Worm (Caenorhabditis elegans) whole organism, late embryonic: ENCODE results near the gene srg-42.

ENCODE experiments used
- C38D4.7 ChIP-seq: fragments of 200-800 bp; sonication (Bioruptor generic); optimal IDR thresholded peaks from 2 replicates; lab custom pipeline; 2018; ENCODE audit warnings: mild to moderate bottlenecking, missing genetic modification characterization, moderate library complexity, missing compliant biosample characterization
- F13H6.1 ChIP-seq: sonication (generic microtip); optimal IDR thresholded peaks from 2 replicates; lab custom pipeline; 2016; ENCODE audit warnings: missing genetic modification characterization, missing compliant biosample characterization
- K02D7.2 ChIP-seq: sonication (generic microtip); optimal IDR thresholded peaks from 2 replicates; lab custom pipeline; 2017; ENCODE audit warnings: mild to moderate bottlenecking, missing genetic modification characterization, missing compliant biosample characterization
- T23F11.4 ChIP-seq: fragments of 200-800 bp; sonication (Bioruptor generic); optimal IDR thresholded peaks from 2 replicates; lab custom pipeline; 2018; ENCODE audit warnings: mild to moderate bottlenecking, missing genetic modification characterization, missing compliant biosample characterization
- Y22D7AL.16 ChIP-seq: sonication (generic microtip); optimal IDR thresholded peaks from 2 replicates; lab custom pipeline; 2016; ENCODE audit warnings: missing genetic modification characterization, missing compliant biosample characterization
- ama-1 ChIP-seq: fragments of 150-350 bp; optimal IDR thresholded peaks from 2 replicates; lab custom pipeline; 2014
- ceh-18 ChIP-seq: sonication (generic microtip); optimal IDR thresholded peaks from 2 replicates; lab custom pipeline; 2016; ENCODE audit warnings: missing genetic modification characterization, missing compliant biosample characterization
- ceh-19 ChIP-seq: fragments of 200-800 bp; sonication (Bioruptor generic); optimal IDR thresholded peaks from 2 replicates; lab custom pipeline; 2018; ENCODE audit warnings: mild to moderate bottlenecking, missing genetic modification characterization, missing compliant biosample characterization
- ceh-2 ChIP-seq: sonication (generic microtip); optimal IDR thresholded peaks from 2 replicates; lab custom pipeline; 2016; ENCODE audit warnings: missing genotype, missing genetic modification characterization, missing compliant biosample characterization
- ceh-30 ChIP-seq: fragments of 150-350 bp; optimal IDR thresholded peaks from 2 replicates; lab custom pipeline; 2014; ENCODE audit warnings: missing biosample characterization, missing genetic modification characterization
- ceh-31 ChIP-seq: sonication (generic microtip); optimal IDR thresholded peaks from 2 replicates; lab custom pipeline; 2016; ENCODE audit warnings: missing genetic modification characterization, missing compliant biosample characterization
- ceh-48 ChIP-seq: sonication (generic microtip); optimal IDR thresholded peaks from 2 replicates; lab custom pipeline; 2016; ENCODE audit warnings: missing genetic modification characterization, inconsistent platforms, missing compliant biosample characterization
- ceh-9 ChIP-seq: sonication (generic microtip); optimal IDR thresholded peaks from 2 replicates; lab custom pipeline; 2016; ENCODE audit warnings: mild to moderate bottlenecking, missing genetic modification characterization, inconsistent platforms, missing compliant biosample characterization
- dmd-4 ChIP-seq: sonication (generic microtip); optimal IDR thresholded peaks from 2 replicates; lab custom pipeline; 2016; ENCODE audit warnings: borderline replicate concordance, missing genetic modification characterization, missing compliant biosample characterization
- elt-2 ChIP-seq: sonication (generic microtip); optimal IDR thresholded peaks from 2 replicates; lab custom pipeline; 2016; ENCODE audit warnings: missing genetic modification reagents, missing genetic modification characterization, missing compliant biosample characterization
- ets-4 ChIP-seq: sonication (generic microtip); optimal IDR thresholded peaks from 2 replicates; lab custom pipeline; 2016; ENCODE audit warnings: missing genetic modification characterization, missing compliant biosample characterization
- fkh-10 ChIP-seq: fragments of 150-350 bp; optimal IDR thresholded peaks from 2 replicates; lab custom pipeline; 2014; ENCODE audit warnings: missing biosample characterization, missing genetic modification reagents, missing genetic modification characterization
- fkh-6 ChIP-seq: sonication (generic microtip); optimal IDR thresholded peaks from 2 replicates; lab custom pipeline; 2016; ENCODE audit warnings: missing genetic modification characterization, missing compliant biosample characterization
- lim-6 ChIP-seq: sonication (generic microtip); optimal IDR thresholded peaks from 2 replicates; lab custom pipeline; 2016; ENCODE audit warnings: missing genetic modification characterization, missing compliant biosample characterization
- madf-2 ChIP-seq: sonication (generic microtip); optimal IDR thresholded peaks from 2 replicates; lab custom pipeline; 2017; ENCODE audit warnings: missing genetic modification characterization, missing compliant biosample characterization
- nfya-1 ChIP-seq: sonication (generic microtip); optimal IDR thresholded peaks from 2 replicates; lab custom pipeline; 2017; ENCODE audit warnings: missing genetic modification characterization, mild to moderate bottlenecking, missing compliant biosample characterization, antibody characterized with exemption, moderate library complexity
- nhr-232 ChIP-seq: sonication (generic microtip); optimal IDR thresholded peaks from 2 replicates; lab custom pipeline; 2016; ENCODE audit warnings: missing genetic modification characterization, missing compliant biosample characterization
- pat-9 ChIP-seq: fragments of 200-800 bp; sonication (Bioruptor generic); optimal IDR thresholded peaks from 2 replicates; lab custom pipeline; 2018; ENCODE audit warnings: mild to moderate bottlenecking, missing genetic modification characterization, moderate library complexity, missing compliant biosample characterization
- pax-1 ChIP-seq: fragments of 150-350 bp; optimal IDR thresholded peaks from 2 replicates; lab custom pipeline; 2014; ENCODE audit warnings: missing biosample characterization, missing genetic modification characterization
- pha-2 ChIP-seq: sonication (generic microtip); optimal IDR thresholded peaks from 2 replicates; lab custom pipeline; 2017; ENCODE audit warnings: mild to moderate bottlenecking, missing genetic modification characterization, missing compliant biosample characterization
- pha-4 ChIP-seq: fragments of 150-350 bp; optimal IDR thresholded peaks from 2 replicates; lab custom pipeline; 2018; ENCODE audit warnings: missing biosample characterization, missing genetic modification reagents, missing genetic modification characterization
- pqm-1 ChIP-seq: sonication (generic microtip); optimal IDR thresholded peaks from 2 replicates; lab custom pipeline; 2016; ENCODE audit warnings: missing genetic modification characterization, missing compliant biosample characterization
- pros-1 ChIP-seq: fragments of 150-350 bp; optimal IDR thresholded peaks from 2 replicates; lab custom pipeline; 2014; ENCODE audit warnings: missing biosample characterization, missing genetic modification reagents, missing genetic modification characterization
- sox-2 ChIP-seq: fragments of 200-800 bp; sonication (Bioruptor generic); IDR thresholded peaks from 2 replicates; pipeline ENCODE4 v1.3.6; 2022; ENCODE audit warnings: missing genetic modification reagents, missing genetic modification characterization, missing compliant biosample characterization
- syd-9 ChIP-seq: sonication (generic microtip); optimal IDR thresholded peaks from 2 replicates; lab custom pipeline; 2016; ENCODE audit warnings: mild to moderate bottlenecking, missing genetic modification characterization, moderate library complexity, missing compliant biosample characterization
- tbx-2 ChIP-seq: sonication (generic microtip); optimal IDR thresholded peaks from 2 replicates; lab custom pipeline; 2016; ENCODE audit warnings: missing genetic modification characterization, missing compliant biosample characterization
- tbx-7 ChIP-seq: sonication (generic microtip); optimal IDR thresholded peaks from 2 replicates; lab custom pipeline; 2016; ENCODE audit warnings: missing genotype, missing genetic modification characterization, missing compliant biosample characterization
- unc-3 ChIP-seq, 2 experiments: fragments of 200-800 bp in 1 of 2; sonication (Bioruptor generic) in 1 of 2; sonication (generic microtip) in 1 of 2; conservative IDR thresholded peaks in 1 of 2; optimal IDR thresholded peaks in 1 of 2; 2 replicates each; pipeline versions ENCODE4 v1.3.6 to Lab custom; 2016 to 2022; ENCODE audit warnings: missing compliant biosample characterization in 2 of 2, missing genetic modification characterization in 2 of 2, missing genetic modification reagents in 1 of 2
- unc-42 ChIP-seq: sonication (generic microtip); optimal IDR thresholded peaks from 2 replicates; lab custom pipeline; 2016; ENCODE audit warnings: missing genotype, missing genetic modification characterization, missing compliant biosample characterization
- unc-55 ChIP-seq: sonication (generic microtip); optimal IDR thresholded peaks from 2 replicates; lab custom pipeline; 2017; ENCODE audit warnings: missing biosample characterization, missing genetic modification reagents, missing genetic modification characterization
- unc-86 ChIP-seq: sonication (generic microtip); optimal IDR thresholded peaks from 2 replicates; lab custom pipeline; 2016; ENCODE audit warnings: missing genetic modification characterization, missing compliant biosample characterization

The srg-42 gene

DNA sequence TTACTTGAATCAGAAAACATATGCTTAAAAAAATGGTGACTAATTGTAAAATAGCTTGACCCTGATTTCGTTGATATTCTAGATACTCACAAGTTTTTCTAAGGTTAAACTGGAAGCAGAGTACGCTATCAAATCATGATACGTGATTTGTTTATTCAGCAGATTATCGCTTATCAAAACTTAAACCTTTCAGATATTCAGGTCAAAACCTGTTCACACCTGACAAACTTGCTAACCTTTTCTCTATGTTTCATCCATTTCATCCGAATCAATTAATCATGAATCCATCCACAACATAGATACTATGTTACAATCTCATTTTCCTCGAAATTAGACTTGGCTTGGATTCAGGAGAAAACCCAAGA lies 10.1 kb downstream of the srg-42 start:
- no peak for TF ChIP-seq madf-2
- no peak for TF ChIP-seq unc-42 (tag; lab: Kevin White, UChicago)
- no peak for TF ChIP-seq ama-1
- TF ChIP-seq fkh-10: no peak
- no peak for TF ChIP-seq elt-2 (tag; lab: Kevin White, UChicago)
- TF ChIP-seq ceh-9: no peak
- no peak for TF ChIP-seq K02D7.2 (tag; lab: Kevin White, UChicago)
- TF ChIP-seq pat-9 (tag; lab: Kevin White, UChicago): no peak
- no peak for TF ChIP-seq ceh-31 (tag; lab: Kevin White, UChicago)
- TF ChIP-seq tbx-2: no peak
- no peak for TF ChIP-seq unc-3 (GFP tag; conservative IDR thresholded peaks at IDR 0.05; lab: Robert Waterston, UW)
- no peak for TF ChIP-seq unc-3 (tag; optimal IDR thresholded peaks at IDR 0.05; lab: Kevin White, UChicago)
- TF ChIP-seq ceh-30 (tag; lab: Kevin White, UChicago): no peak
- no peak for TF ChIP-seq pha-2 (tag; lab: Kevin White, UChicago)
- TF ChIP-seq dmd-4 (tag; lab: Kevin White, UChicago): no peak
- no peak for TF ChIP-seq syd-9 (tag; lab: Kevin White, UChicago)
- TF ChIP-seq T23F11.4 (GFP tag; lab: Kevin White, UChicago): no peak
- no peak for TF ChIP-seq F13H6.1 (tag; lab: Kevin White, UChicago)
- TF ChIP-seq ceh-19: no peak
- no peak for TF ChIP-seq unc-86 (tag; lab: Kevin White, UChicago)
- TF ChIP-seq ceh-18: no peak

DNA sequence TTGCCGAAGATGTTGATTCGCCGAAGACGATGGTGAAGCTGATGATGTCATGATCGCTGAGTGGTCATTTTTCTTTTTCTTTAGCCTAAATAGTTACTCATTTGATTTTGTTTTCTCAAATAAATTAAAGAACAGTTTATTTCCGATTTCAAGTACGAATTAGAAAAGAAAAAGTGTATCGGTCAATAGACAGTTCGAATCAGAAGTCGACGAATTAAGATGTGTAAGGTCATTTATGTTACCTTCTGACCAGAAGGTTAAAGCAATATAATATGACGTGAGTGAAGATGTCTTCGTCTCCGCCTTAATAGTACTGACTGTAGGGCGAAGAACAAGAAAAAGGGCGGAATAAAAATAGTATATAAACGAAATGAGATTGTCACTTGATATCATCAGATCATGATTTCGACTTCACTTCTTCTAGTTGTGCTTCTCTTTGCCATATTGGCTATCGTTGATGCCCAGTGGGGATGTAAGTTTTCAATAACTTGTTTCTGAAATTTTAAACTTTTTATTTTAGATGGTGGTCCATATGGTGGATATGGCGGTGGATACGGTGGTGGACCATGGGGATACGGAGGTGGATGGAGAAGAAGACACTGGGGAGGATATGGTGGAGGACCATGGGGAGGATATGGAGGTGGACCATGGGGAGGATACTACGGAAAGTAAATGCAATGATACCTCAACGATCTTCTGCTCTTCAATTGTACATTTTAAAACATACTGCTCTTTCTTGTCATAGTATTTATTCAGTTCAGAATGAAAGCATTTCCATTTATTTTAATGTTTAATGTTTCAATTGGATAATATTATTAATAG lies 10.7 kb downstream of the srg-42 start, which contains the start of the genes T19C4.24 and nlp-33:
Gene T19C4.24 (minus strand): TSS at position 51 of the 822 bp plus-strand sequence.
Gene nlp-33 (plus strand): TSS at position 389 of the 822 bp plus-strand sequence.
- TF ChIP-seq unc-55 (GFP tag; lab: Kevin White, UChicago) (no peak), pqm-1 (tag; lab: Kevin White, UChicago) (no peak), lim-6 (no peak), pat-9 (tag; lab: Kevin White, UChicago) (no peak), pha-4 (tag; lab: Kevin White, UChicago) (no peak), ets-4 (tag; lab: Kevin White, UChicago) (no peak), pax-1 (no peak), tbx-7 (tag; lab: Kevin White, UChicago) (no peak), T23F11.4 (GFP tag; lab: Kevin White, UChicago) (no peak), nhr-232 (tag; lab: Kevin White, UChicago) (no peak), ceh-48 (tag; lab: Kevin White, UChicago) (no peak), ceh-18 (no peak), sox-2 (no peak), C38D4.7 (no peak), Y22D7AL.16 (tag; lab: Kevin White, UChicago) (no peak), fkh-6 (tag; lab: Kevin White, UChicago) (no peak), madf-2 (no peak), tbx-2 (no peak)
- TF ChIP-seq, all 69 proteins: peak for 0

DNA sequence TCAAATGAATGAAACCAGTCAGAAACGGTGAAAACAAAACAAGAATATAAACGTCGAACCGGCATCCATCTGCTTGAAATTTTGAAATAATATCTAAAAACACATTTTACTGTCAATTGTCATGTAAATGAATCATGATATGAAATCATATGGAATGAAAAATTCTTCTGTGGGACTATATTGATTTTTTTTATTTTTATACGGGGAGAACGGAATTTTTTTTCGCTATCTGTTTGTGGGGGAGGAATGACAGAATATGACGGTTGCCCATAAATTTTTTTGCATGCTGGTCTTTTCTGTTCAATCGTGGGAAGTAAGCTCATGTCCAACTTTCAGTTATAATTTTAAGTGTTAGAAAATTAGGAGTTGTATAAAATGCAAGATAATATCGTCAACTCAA lies 13.2 kb downstream of the srg-42 start, which contains the start of gene C06H2.7:
Gene C06H2.7 (minus strand): TSS at position 101 of the 400 bp plus-strand sequence.
- no peak for TF ChIP-seq nhr-232 (tag; lab: Kevin White, UChicago)
- no peak for TF ChIP-seq pros-1 (tag; lab: Kevin White, UChicago)
- TF ChIP-seq ceh-2 (tag; lab: Kevin White, UChicago): no peak
- no peak for TF ChIP-seq madf-2
- no peak for TF ChIP-seq T23F11.4 (GFP tag; lab: Kevin White, UChicago)
- TF ChIP-seq ama-1: no peak
- TF ChIP-seq nfya-1 (tag; lab: Kevin White, UChicago): no peak
- TF ChIP-seq pha-4 (tag; lab: Kevin White, UChicago): no peak
